Fruit fly (Drosophila melanogaster): Measurements from ENCODE around the gene CG10650.

Gene CG10650

dm6 chr2L:19023972-19024743 lies 28.4 kb upstream of the CG10650 start (continued):
- TF ChIP-seq org-1 (GFP tag; optimal IDR thresholded peaks at IDR 0.05) (peak; percentile 74), jing (GFP tag; optimal IDR thresholded peaks at IDR 0.05) (peak; percentile 41), Doc2 (GFP tag; IDR thresholded peaks at IDR 0.05) (no peak), nmo (GFP tag; optimal IDR thresholded peaks at IDR 0.05) (peak; percentile 67), grau (tag; optimal IDR thresholded peaks at IDR 0.05) (peak; percentile 84), CG8478 (optimal IDR thresholded peaks at IDR 0.05) (no peak), Stat92E (GFP tag; optimal IDR thresholded peaks at IDR 0.05) (no peak), twi (tag; optimal IDR thresholded peaks at IDR 0.05) (peak; percentile 24), Hmx (GFP tag; optimal IDR thresholded peaks at IDR 0.05) (peak; percentile 9), ind (GFP tag; optimal IDR thresholded peaks at IDR 0.05) (peak; percentile 58), CG12391 (tag; optimal IDR thresholded peaks at IDR 0.05) (peak; percentile 72), CG12219 (GFP tag; optimal IDR thresholded peaks at IDR 0.05) (peak; percentile 54), Med (GFP tag) (peak; percentile 67), CG32772 (GFP tag; IDR thresholded peaks at IDR 0.05) (peak; percentile 50; the same call in 1 of the 2 replicates), CG18599 (GFP tag; optimal IDR thresholded peaks at IDR 0.05) (peak; percentile 92), CG9727 (GFP tag; optimal IDR thresholded peaks at IDR 0.05) (peak; percentile 70), CG14667 (GFP tag; IDR thresholded peaks at IDR 0.05) (peak; percentile 21; the same call in 1 of the 2 replicates), CG31441 (GFP tag; IDR thresholded peaks at IDR 0.05) (peak; percentile 74), CG10543 (GFP tag; optimal IDR thresholded peaks at IDR 0.05) (peak; percentile 80), CG8944 (GFP tag; optimal IDR thresholded peaks at IDR 0.05) (no peak), dan (GFP tag; IDR thresholded peaks at IDR 0.05) (no peak), Xrp1 (GFP tag; IDR thresholded peaks at IDR 0.05) (peak; percentile 23; the same call in 1 of the 2 replicates), CG1603 (tag; optimal IDR thresholded peaks at IDR 0.05) (peak; percentile 24), CG18011 (GFP tag; optimal IDR thresholded peaks at IDR 0.05) (peak; percentile 19), Elba2 (GFP tag; optimal IDR thresholded peaks at IDR 0.05) (no peak), Ada2b (GFP tag; IDR thresholded peaks at IDR 0.05) (peak; percentile 39; the same call in 1 of the 2 replicates), Fer1 (GFP tag; optimal IDR thresholded peaks at IDR 0.05) (peak; percentile 89), pho (GFP tag; optimal IDR thresholded peaks at IDR 0.05) (peak; percentile 13), Pdp1 (GFP tag; optimal IDR thresholded peaks at IDR 0.05) (peak in 1 of 2 experiments; percentile 35), abd-A (tag; optimal IDR thresholded peaks at IDR 0.05) (peak; percentile 90), CG30403 (GFP tag; optimal IDR thresholded peaks at IDR 0.05) (peak; percentile 80), unc-4 (GFP tag; IDR thresholded peaks at IDR 0.05; ENCODE audit: partially characterized antibody) (0 out of 2 replicates have a peak, but pooled peaks have one; percentile 29), peb (GFP tag; IDR thresholded peaks at IDR 0.05) (no peak; the same call in 1 of the 2 replicates), slou (GFP tag; optimal IDR thresholded peaks at IDR 0.05) (peak; percentile 56), CG1529 (GFP tag; optimal IDR thresholded peaks at IDR 0.05) (peak; percentile 30), Hr3 (GFP tag; optimal IDR thresholded peaks at IDR 0.05) (peak; percentile 45), CG1024 (GFP tag; IDR thresholded peaks at IDR 0.05) (no peak), sna (GFP tag; IDR thresholded peaks at IDR 0.05; ENCODE audit: partially characterized antibody) (no peak), Vsx1 (GFP tag; optimal IDR thresholded peaks at IDR 0.05) (peak; percentile 37), CG9797 (GFP tag; optimal IDR thresholded peaks at IDR 0.05) (no peak), mirr (GFP tag; optimal IDR thresholded peaks at IDR 0.05) (peak; percentile 62), ewg (GFP tag; optimal IDR thresholded peaks at IDR 0.05) (peak; percentile 38), trem (tag; optimal IDR thresholded peaks at IDR 0.05) (peak; percentile 18), vnd (GFP tag; IDR thresholded peaks at IDR 0.05; ENCODE audit: partially characterized antibody) (no peak), CG32532 (GFP tag; IDR thresholded peaks at IDR 0.05) (peak; percentile 31; the same call in 1 of the 2 replicates), CG32767 (GFP tag; IDR thresholded peaks at IDR 0.05) (no peak), CG18619 (GFP tag; optimal IDR thresholded peaks at IDR 0.05) (peak; percentile 70), Fer3 (tag; optimal IDR thresholded peaks at IDR 0.05) (peak; percentile 77)

Measured in whole organism, embryonic.